Worm (Caenorhabditis elegans): ENCODE data around the gene nhr-196.

DNA sequence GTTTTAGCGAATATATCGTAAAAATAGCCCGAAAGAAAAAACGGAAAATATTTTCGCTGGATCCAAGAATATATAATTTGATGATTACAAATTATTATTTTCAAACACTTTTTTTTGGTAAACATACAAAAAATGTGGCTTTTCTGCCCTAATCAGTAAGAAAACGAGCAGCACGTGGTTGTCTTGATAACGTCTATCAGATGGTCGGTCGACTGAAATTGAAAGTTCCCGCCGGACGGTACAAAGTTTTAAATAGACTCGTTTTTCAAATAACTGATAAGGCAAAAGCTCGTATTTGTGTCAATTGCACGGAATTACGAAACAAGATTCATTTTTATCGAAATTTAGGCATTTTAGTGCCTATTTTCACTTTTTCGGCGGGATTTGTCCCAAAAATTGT is 18.8 kb upstream of the nhr-196 start:
- no peak for TF ChIP-seq zip-5 (tag; optimal IDR thresholded peaks at IDR 0.05)
- no peak for TF ChIP-seq pha-4 (tag; optimal IDR thresholded peaks at IDR 0.05)
